Worm (Caenorhabditis elegans): ENCODE measurements around the gene ref-1.

ce11 chrII:10194605-10195004, 23.7 kb upstream of the ref-1 start, which contains the start of gene srb-6:
- TF ChIP-seq egl-27 (tag; optimal IDR thresholded peaks at IDR 0.05) (no peak), nhr-47 (tag; optimal IDR thresholded peaks at IDR 0.05) (no peak), nhr-76 (tag; optimal IDR thresholded peaks at IDR 0.05) (no peak), lin-39 (tag; optimal IDR thresholded peaks at IDR 0.05) (no peak), ama-1 (optimal IDR thresholded peaks at IDR 0.05) (no peak), pqm-1 (tag; optimal IDR thresholded peaks at IDR 0.05) (no peak), ces-1 (GFP tag; optimal IDR thresholded peaks at IDR 0.05) (no peak)
